Worm (Caenorhabditis elegans) whole organism, L3 larva: Measurements from ENCODE around the gene ocr-1.

Experiments used
- R02D3.7 ChIP-seq: fragments of 150-350 bp; optimal IDR thresholded peaks from 2 replicates; lab custom pipeline; 2014; ENCODE audit warnings: missing biosample characterization, missing genetic modification characterization
- ZK546.5 ChIP-seq: sonication (generic microtip); optimal IDR thresholded peaks from 2 replicates; lab custom pipeline; 2017; ENCODE audit warnings: missing biosample characterization, missing genetic modification characterization
- aly-2 ChIP-seq: fragments of 150-350 bp; optimal IDR thresholded peaks from 2 replicates; lab custom pipeline; 2014; ENCODE audit warnings: missing biosample characterization, missing genetic modification characterization
- ama-1 ChIP-seq: fragments of 150-350 bp; optimal IDR thresholded peaks from 2 replicates; lab custom pipeline; 2018
- ceh-16 ChIP-seq: sonication (generic microtip); optimal IDR thresholded peaks from 2 replicates; lab custom pipeline; 2017; ENCODE audit warnings: missing biosample characterization, missing genetic modification characterization
- ceh-82 ChIP-seq: fragments of 150-350 bp; optimal IDR thresholded peaks from 2 replicates; lab custom pipeline; 2014; ENCODE audit warnings: missing biosample characterization, missing genetic modification characterization
- ceh-9 ChIP-seq: sonication (generic microtip); optimal IDR thresholded peaks from 2 replicates; lab custom pipeline; 2018; ENCODE audit warnings: missing biosample characterization, missing genetic modification characterization
- egl-27 ChIP-seq: sonication (generic microtip); optimal IDR thresholded peaks from 4 replicates; lab custom pipeline; 2017; ENCODE audit warnings: missing biosample characterization, missing genetic modification reagents, missing genetic modification characterization
- elt-1 ChIP-seq: fragments of 150-350 bp; optimal IDR thresholded peaks from 2 replicates; lab custom pipeline; 2014; ENCODE audit warnings: missing biosample characterization, missing genetic modification characterization
- elt-2 ChIP-seq: sonication (generic microtip); optimal IDR thresholded peaks from 2 replicates; lab custom pipeline; 2016; ENCODE audit warnings: missing genetic modification reagents, mild to moderate bottlenecking, missing genetic modification characterization, missing compliant biosample characterization
- eor-1 ChIP-seq, 2 experiments: fragments of 150-350 bp; optimal IDR thresholded peaks; 2 replicates each; lab custom pipeline; 2014 to 2018; ENCODE audit warnings: missing biosample characterization in 2 of 2, missing genetic modification characterization in 2 of 2
- fkh-10 ChIP-seq: sonication (generic microtip); optimal IDR thresholded peaks from 2 replicates; lab custom pipeline; 2017; ENCODE audit warnings: missing biosample characterization, missing genetic modification reagents, missing genetic modification characterization
- fos-1 ChIP-seq: fragments of 150-350 bp; optimal IDR thresholded peaks from 2 replicates; lab custom pipeline; 2014; ENCODE audit warnings: missing biosample characterization, missing genetic modification characterization
- hmg-11 ChIP-seq: sonication (generic microtip); optimal IDR thresholded peaks from 2 replicates; lab custom pipeline; 2016; ENCODE audit warnings: missing genetic modification characterization, missing compliant biosample characterization
- jun-1 ChIP-seq: fragments of 150-350 bp; optimal IDR thresholded peaks from 2 replicates; lab custom pipeline; 2014; ENCODE audit warnings: missing biosample characterization, missing genetic modification reagents, missing genetic modification characterization
- lin-15B ChIP-seq: fragments of 150-350 bp; optimal IDR thresholded peaks from 2 replicates; lab custom pipeline; 2014; ENCODE audit warnings: missing biosample characterization, missing genetic modification characterization
- lin-39 ChIP-seq: fragments of 150-350 bp; optimal IDR thresholded peaks from 2 replicates; lab custom pipeline; 2018; ENCODE audit warnings: missing biosample characterization, missing genetic modification reagents, missing genetic modification characterization
- lsy-12 ChIP-seq: sonication (generic microtip); optimal IDR thresholded peaks from 2 replicates; lab custom pipeline; 2016; ENCODE audit warnings: mild to moderate bottlenecking, missing genetic modification characterization, missing compliant biosample characterization
- mdl-1 ChIP-seq: fragments of 150-350 bp; optimal IDR thresholded peaks from 2 replicates; lab custom pipeline; 2014; ENCODE audit warnings: missing biosample characterization, missing genetic modification characterization
- mml-1 ChIP-seq: fragments of 150-350 bp; sonication (generic microtip); optimal IDR thresholded peaks from 3 replicates; lab custom pipeline; 2014; ENCODE audit warnings: missing biosample characterization, missing genetic modification characterization
- nfya-1 ChIP-seq: sonication (generic microtip); optimal IDR thresholded peaks from 2 replicates; lab custom pipeline; 2017; ENCODE audit warnings: missing genetic modification characterization, mild to moderate bottlenecking, missing compliant biosample characterization, antibody characterized with exemption, moderate library complexity; ENCODE audit not compliant: insufficient read depth
- nhr-11 ChIP-seq: fragments of 150-350 bp; optimal IDR thresholded peaks from 2 replicates; lab custom pipeline; 2014; ENCODE audit warnings: missing biosample characterization, missing genetic modification characterization
- nhr-12 ChIP-seq: fragments of 150-350 bp; optimal IDR thresholded peaks from 2 replicates; lab custom pipeline; 2014; ENCODE audit warnings: missing biosample characterization, missing genetic modification characterization
- nhr-23 ChIP-seq: fragments of 150-350 bp; optimal IDR thresholded peaks from 2 replicates; lab custom pipeline; 2014; ENCODE audit warnings: missing biosample characterization, missing genetic modification reagents, missing genetic modification characterization
- nhr-237 ChIP-seq: fragments of 150-350 bp; optimal IDR thresholded peaks from 2 replicates; lab custom pipeline; 2014; ENCODE audit warnings: missing biosample characterization, missing genetic modification characterization
- nhr-25 ChIP-seq: sonication (generic microtip); optimal IDR thresholded peaks from 2 replicates; lab custom pipeline; 2017; ENCODE audit warnings: missing biosample characterization, missing genetic modification characterization
- nhr-28 ChIP-seq: fragments of 150-350 bp; optimal IDR thresholded peaks from 2 replicates; lab custom pipeline; 2014; ENCODE audit warnings: missing biosample characterization, missing genetic modification characterization
- nhr-43 ChIP-seq: sonication (generic microtip); optimal IDR thresholded peaks from 2 replicates; lab custom pipeline; 2016; ENCODE audit warnings: mild to moderate bottlenecking, missing genetic modification characterization, missing compliant biosample characterization; ENCODE audit not compliant: poor library complexity, severe bottlenecking
- nhr-67 ChIP-seq: fragments of 150-350 bp; optimal IDR thresholded peaks from 2 replicates; lab custom pipeline; 2014; ENCODE audit warnings: missing biosample characterization, missing genetic modification characterization
- pha-4 ChIP-seq: fragments of 150-350 bp; optimal IDR thresholded peaks from 2 replicates; lab custom pipeline; 2014; ENCODE audit warnings: missing biosample characterization, missing genetic modification reagents, missing genetic modification characterization
- pqm-1 ChIP-seq: fragments of 150-350 bp; optimal IDR thresholded peaks from 2 replicates; lab custom pipeline; 2017; ENCODE audit warnings: missing biosample characterization, missing genetic modification characterization, inconsistent platforms
- sea-2 ChIP-seq: fragments of 150-350 bp; sonication (generic microtip); optimal IDR thresholded peaks from 4 replicates; lab custom pipeline; 2014; ENCODE audit warnings: missing biosample characterization, missing genetic modification reagents, missing genetic modification characterization
- skn-1 ChIP-seq: fragments of 150-350 bp; optimal IDR thresholded peaks from 2 replicates; lab custom pipeline; 2014; ENCODE audit warnings: missing biosample characterization, missing genetic modification characterization
- snpc-4 ChIP-seq: fragments of 150-350 bp; optimal IDR thresholded peaks from 2 replicates; lab custom pipeline; 2014; ENCODE audit warnings: missing biosample characterization, missing genetic modification characterization
- tbx-2 ChIP-seq: sonication (generic microtip); optimal IDR thresholded peaks from 2 replicates; lab custom pipeline; 2016; ENCODE audit warnings: mild to moderate bottlenecking, missing genetic modification characterization, missing compliant biosample characterization
- unc-39 ChIP-seq: sonication (generic microtip); optimal IDR thresholded peaks from 4 replicates; lab custom pipeline; 2017; ENCODE audit warnings: missing biosample characterization, missing genetic modification characterization
- unc-62 ChIP-seq: fragments of 150-350 bp; sonication (generic microtip); optimal IDR thresholded peaks from 4 replicates; lab custom pipeline; 2014; ENCODE audit warnings: missing biosample characterization, missing genetic modification reagents, missing genetic modification characterization
- zag-1 ChIP-seq: fragments of 150-350 bp; optimal IDR thresholded peaks from 2 replicates; lab custom pipeline; 2014; ENCODE audit warnings: missing biosample characterization, missing genetic modification characterization
- ztf-4 ChIP-seq: fragments of 150-350 bp; optimal IDR thresholded peaks from 2 replicates; lab custom pipeline; 2014; ENCODE audit warnings: missing biosample characterization, missing genetic modification characterization

Gene ocr-1

DNA sequence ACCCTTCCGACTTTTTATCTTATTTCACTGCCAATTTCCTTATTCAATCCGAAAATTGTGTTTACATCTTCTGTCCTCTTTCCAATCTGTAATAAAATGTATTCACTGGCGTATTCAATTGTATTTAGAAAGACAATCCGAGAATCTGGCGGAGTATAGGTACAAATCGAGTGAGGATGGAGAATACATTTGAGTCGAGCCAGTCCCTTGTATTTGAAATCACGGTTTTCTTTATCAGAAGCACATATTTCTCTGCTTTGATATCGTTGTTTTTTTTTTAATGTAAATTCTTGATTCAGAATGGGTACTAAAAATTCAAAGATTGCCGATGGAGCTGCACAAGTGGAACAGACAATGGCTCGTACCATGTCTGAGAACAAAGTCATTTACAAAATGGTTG, at the start of gene ocr-1:
Gene ocr-1 (plus strand): TSS at position 301 of the 400 bp plus-strand sequence.
- TF ChIP-seq nhr-28 (no peak), nhr-23 (tag; lab: Kevin White, UChicago) (no peak), tbx-2 (no peak), nhr-12 (tag; lab: Kevin White, UChicago) (no peak), sea-2 (GFP tag; lab: Kevin White, UChicago) (no peak), ceh-82 (tag; lab: Kevin White, UChicago) (no peak)

- TF ChIP-seq elt-2 (peak; percentile 49), aly-2 (tag; lab: Kevin White, UChicago) (no peak), nhr-237 (tag; lab: Kevin White, UChicago) (no peak), elt-1 (no peak), eor-1 (tag; optimal IDR thresholded peaks at IDR 0.05; lab: Kevin White, UChicago) (no peak), nhr-43 (tag; lab: Kevin White, UChicago) (peak; percentile 16), ama-1 (lab: Kevin White, UChicago) (peak; percentile 30), pqm-1 (tag; lab: Kevin White, UChicago) (peak; percentile 48)
Observed at ce11 chrV:10714630-10715029, 49.5 kb upstream of the ocr-1 start.

- TF ChIP-seq mml-1 (tag; lab: Kevin White, UChicago) (peak; percentile 77), elt-2 (peak; percentile 57), nhr-12 (tag; lab: Kevin White, UChicago) (no peak), unc-39 (tag; lab: Kevin White, UChicago) (no peak), skn-1 (tag; lab: Kevin White, UChicago) (peak; percentile 66), nhr-11 (tag; lab: Kevin White, UChicago) (peak; percentile 85), nhr-67 (no peak), pha-4 (peak; percentile 83), aly-2 (tag; lab: Kevin White, UChicago) (peak; percentile 3), fos-1 (peak; percentile 42), egl-27 (tag; lab: Kevin White, UChicago) (peak; percentile 65), lsy-12 (tag; lab: Kevin White, UChicago) (peak; percentile 89), tbx-2 (peak; percentile 89), unc-62 (GFP tag; lab: Kevin White, UChicago) (peak; percentile 44), nfya-1 (tag; lab: Kevin White, UChicago) (peak; percentile 92), jun-1 (peak; percentile 87), nhr-28 (no peak), lin-39 (peak; percentile 100), R02D3.7 (tag; lab: Kevin White, UChicago) (peak; percentile 54), ceh-16 (tag; lab: Kevin White, UChicago) (peak; percentile 63), sea-2 (GFP tag; lab: Kevin White, UChicago) (no peak), ama-1 (lab: Kevin White, UChicago) (peak; percentile 4), hmg-11 (tag; lab: Kevin White, UChicago) (peak; percentile 6), pqm-1 (tag; lab: Kevin White, UChicago) (peak; percentile 36), ZK546.5 (tag; lab: Kevin White, UChicago) (no peak), zag-1 (tag; lab: Kevin White, UChicago) (no peak), nhr-25 (tag; lab: Kevin White, UChicago) (peak; percentile 83), ztf-4 (tag; lab: Kevin White, UChicago) (peak; percentile 47), lin-15B (tag; lab: Kevin White, UChicago) (peak; percentile 33), snpc-4 (tag; lab: Kevin White, UChicago) (peak; percentile 95), elt-1 (peak; percentile 6), ceh-9 (tag; lab: Kevin White, UChicago) (no peak), fkh-10 (GFP tag; lab: Kevin White, UChicago) (peak; percentile 98), mdl-1 (tag; lab: Kevin White, UChicago) (peak; percentile 97), nhr-23 (tag; lab: Kevin White, UChicago) (peak; percentile 86), nhr-43 (tag; lab: Kevin White, UChicago) (peak; percentile 87)
Observed at ce11 chrV:10715158-10716152, 48.7 kb upstream of the ocr-1 start.
